In the genomic region with DNA sequence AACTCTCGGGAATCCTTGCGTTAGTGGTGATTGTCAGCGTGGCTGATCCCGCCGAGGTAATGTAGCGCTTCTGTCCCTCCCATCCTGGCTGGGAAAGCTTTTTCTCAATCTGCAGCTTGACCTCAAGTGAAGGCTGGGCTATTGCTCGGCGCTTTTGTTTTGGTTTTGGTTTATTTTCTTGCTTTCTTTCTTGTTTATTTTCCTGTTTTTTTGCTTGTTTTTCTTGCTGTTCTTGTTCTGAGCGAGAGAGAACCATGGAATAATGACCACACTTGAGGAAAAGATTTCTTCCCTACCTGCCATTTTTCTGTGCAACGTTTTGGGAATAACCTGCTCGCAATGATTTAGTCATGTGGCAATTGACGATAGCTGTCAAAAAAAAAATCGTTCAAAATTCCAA, we compare ENCODE assay signal across 1 fruit fly cellular context.
TF ChIP-seq lines count a peak whose summit lies in the region.

No protein-coding gene starts in this region.

TF ChIP-seq in whole organism, prepupa, 60 proteins besides CTCF, POLR2A, EP300 and RAD21 (continued from another document):
- no peak for TF ChIP-seq cyc (GFP tag; optimal IDR thresholded peaks at IDR 0.05; lab: Kevin White, UChicago)
- TF ChIP-seq dsx (GFP tag; optimal IDR thresholded peaks at IDR 0.05; lab: Kevin White, UChicago; ENCODE audit: poor library complexity, severe bottlenecking) = peak; percentile 66
- TF ChIP-seq spab (GFP tag; optimal IDR thresholded peaks at IDR 0.05; lab: Kevin White, UChicago) = no peak
- no peak for TF ChIP-seq CG8632 (GFP tag; optimal IDR thresholded peaks at IDR 0.05; lab: Kevin White, UChicago)
- no peak for TF ChIP-seq Met (GFP tag; optimal IDR thresholded peaks at IDR 0.05; lab: Kevin White, UChicago)
- TF ChIP-seq Eip75B (GFP tag; optimal IDR thresholded peaks at IDR 0.05; lab: Kevin White, UChicago) = no peak
- TF ChIP-seq CG34406 (GFP tag; optimal IDR thresholded peaks at IDR 0.05; lab: Kevin White, UChicago) = no peak
- peak; percentile 62 for TF ChIP-seq CG16779 (tag; optimal IDR thresholded peaks at IDR 0.05; lab: Kevin White, UChicago)
- no peak for TF ChIP-seq CG11902 (GFP tag; optimal IDR thresholded peaks at IDR 0.05; lab: Kevin White, UChicago)
- no peak for TF ChIP-seq Eip93F (GFP tag; optimal IDR thresholded peaks at IDR 0.05; lab: Kevin White, UChicago)
- no peak for TF ChIP-seq Ets21C (GFP tag; optimal IDR thresholded peaks at IDR 0.05; lab: Kevin White, UChicago)
- no peak for TF ChIP-seq CG8319 (GFP tag; optimal IDR thresholded peaks at IDR 0.05; lab: Kevin White, UChicago)
- TF ChIP-seq fkh (GFP tag; optimal IDR thresholded peaks at IDR 0.05; lab: Kevin White, UChicago) = no peak
- TF ChIP-seq CG32006 (GFP tag; optimal IDR thresholded peaks at IDR 0.05; lab: Kevin White, UChicago) = no peak
- TF ChIP-seq acj6 (GFP tag; optimal IDR thresholded peaks at IDR 0.05; lab: Kevin White, UChicago) = no peak
- TF ChIP-seq Sox15 (GFP tag; optimal IDR thresholded peaks at IDR 0.05; lab: Kevin White, UChicago) = no peak
- TF ChIP-seq Smox (GFP tag; optimal IDR thresholded peaks at IDR 0.05; lab: Kevin White, UChicago) = no peak
- peak; percentile 87 for TF ChIP-seq CG9139 (GFP tag; optimal IDR thresholded peaks at IDR 0.05; lab: Kevin White, UChicago)
- peak; percentile 37 for TF ChIP-seq CG6854 (GFP tag; optimal IDR thresholded peaks at IDR 0.05; lab: Kevin White, UChicago)
